Fruit fly (Drosophila melanogaster) S2 (cell line): ENCODE data around the gene CG43851.

Source experiments
- CG8478 ChIP-seq: fragments of >200 bp; optimal IDR thresholded peaks from 2 replicates; lab custom pipeline; 2018
- CTCF ChIP-seq, 2 experiments: fragments of >200 bp; optimal IDR thresholded peaks; 2 replicates each; lab custom pipeline; 2018

dm6 chr2L:2669523-2669922, 21.8 kb downstream of the CG43851 start, which contains the start of gene Gr23a:
- TF ChIP-seq CTCF (optimal IDR thresholded peaks at IDR 0.05; lab: Kevin White, UChicago) (no peak), CG8478 (lab: Kevin White, UChicago) (no peak)
